Fruit fly (Drosophila melanogaster) whole organism, embryonic: Measurements from ENCODE around the gene Tsf2.
A peak's percentile ranks its signal among the peaks of the same experiment; 100 is the strongest.

Experiments
- Abd-B ChIP-seq: fragments of 200-800 bp; sonication (Bioruptor generic); optimal IDR thresholded peaks from 2 replicates; lab custom pipeline; 2018; ENCODE audit warnings: missing biosample characterization, mild to moderate bottlenecking, missing genetic modification characterization, moderate library complexity
- CG11085 ChIP-seq: fragments of 200-800 bp; sonication (Bioruptor generic); IDR thresholded peaks from 2 replicates; pipeline ENCODE4 v1.3.6; 2022; ENCODE audit warnings: missing biosample characterization, missing genetic modification characterization
- CG11696 ChIP-seq: fragments of 200-800 bp; sonication (Bioruptor generic); IDR thresholded peaks from 2 replicates; pipeline ENCODE4 v1.3.6; 2022; ENCODE audit warnings: missing biosample characterization, missing genetic modification characterization
- CG13624 ChIP-seq: fragments of 200-800 bp; sonication (Bioruptor generic); optimal IDR thresholded peaks from 2 replicates; lab custom pipeline; 2016; ENCODE audit warnings: missing biosample characterization, missing genetic modification characterization
- CG15011 ChIP-seq: fragments of 200-800 bp; sonication (Bioruptor generic); optimal IDR thresholded peaks from 3 replicates; lab custom pipeline; 2018; ENCODE audit warnings: missing biosample characterization, mild to moderate bottlenecking, missing genetic modification characterization
- CG1603 ChIP-seq: fragments of 200-800 bp; sonication (Bioruptor generic); optimal IDR thresholded peaks from 2 replicates; lab custom pipeline; 2019; ENCODE audit warnings: missing biosample characterization, mild to moderate bottlenecking, missing genetic modification characterization, moderate library complexity
- CG17328 ChIP-seq: fragments of 200-800 bp; sonication (Bioruptor generic); IDR thresholded peaks from 2 replicates; pipeline ENCODE4 v1.3.6; 2022; ENCODE audit warnings: missing biosample characterization, missing genetic modification characterization
- CG17568 ChIP-seq: fragments of 200-800 bp; sonication (Bioruptor generic); optimal IDR thresholded peaks from 2 replicates; lab custom pipeline; 2018; ENCODE audit warnings: missing biosample characterization, mild to moderate bottlenecking, missing genetic modification characterization, moderate library complexity
- CG18599 ChIP-seq: fragments of 200-800 bp; sonication (Bioruptor generic); optimal IDR thresholded peaks from 3 replicates; lab custom pipeline; 2017; ENCODE audit warnings: missing biosample characterization, missing genetic modification characterization, mild to moderate bottlenecking, moderate library complexity, missing genetic modification reagents
- CG18619 ChIP-seq: fragments of 200-800 bp; sonication (Bioruptor generic); optimal IDR thresholded peaks from 3 replicates; lab custom pipeline; 2017; ENCODE audit warnings: missing biosample characterization, mild to moderate bottlenecking, missing genetic modification characterization
- CG31441 ChIP-seq: fragments of 200-800 bp; sonication (Bioruptor generic); IDR thresholded peaks from 2 replicates; pipeline ENCODE4 v1.3.6; 2022; ENCODE audit warnings: missing biosample characterization, missing genetic modification characterization
- CG32772 ChIP-seq: fragments of 200-800 bp; sonication (Bioruptor generic); IDR thresholded peaks from 2 replicates; pipeline ENCODE4 v1.3.6; 2022; ENCODE audit warnings: missing biosample characterization, missing genetic modification characterization
- CG4404 ChIP-seq: fragments of 200-800 bp; sonication (Bioruptor generic); IDR thresholded peaks from 2 replicates; pipeline ENCODE4 v1.3.6; 2022; ENCODE audit warnings: missing biosample characterization, missing genetic modification characterization
- CG6765 ChIP-seq: fragments of 200-800 bp; sonication (Bioruptor generic); optimal IDR thresholded peaks from 3 replicates; lab custom pipeline; 2017; ENCODE audit warnings: missing biosample characterization, mild to moderate bottlenecking, missing genetic modification characterization
- CG6813 ChIP-seq: fragments of 200-800 bp; sonication (Bioruptor generic); optimal IDR thresholded peaks from 2 replicates; lab custom pipeline; 2017; ENCODE audit warnings: missing biosample characterization, missing genetic modification characterization, mild to moderate bottlenecking, moderate library complexity, missing genetic modification reagents
- CG7357 ChIP-seq: fragments of 200-800 bp; sonication (Bioruptor generic); IDR thresholded peaks from 3 replicates; pipeline ENCODE4 v1.3.6; 2022; ENCODE audit warnings: missing biosample characterization, missing genetic modification characterization
- CG7556 ChIP-seq: fragments of 200-800 bp; sonication (Bioruptor generic); optimal IDR thresholded peaks from 2 replicates; lab custom pipeline; 2017; ENCODE audit warnings: missing biosample characterization, mild to moderate bottlenecking, missing genetic modification characterization
- CG8765 ChIP-seq: fragments of 200-800 bp; sonication (Bioruptor generic); IDR thresholded peaks from 2 replicates; pipeline ENCODE4 v1.3.6; 2022; ENCODE audit warnings: missing biosample characterization, missing genetic modification characterization
- CG9437 ChIP-seq: fragments of 200-800 bp; sonication (Bioruptor generic); optimal IDR thresholded peaks from 2 replicates; lab custom pipeline; 2018; ENCODE audit warnings: missing biosample characterization, mild to moderate bottlenecking, missing genetic modification characterization
- Dp ChIP-seq: fragments of 200-800 bp; sonication (Bioruptor generic); optimal IDR thresholded peaks from 2 replicates; lab custom pipeline; 2018; ENCODE audit warnings: missing biosample characterization, mild to moderate bottlenecking, missing genetic modification characterization, moderate library complexity
- E2f1 ChIP-seq: fragments of 200-800 bp; sonication (Bioruptor generic); IDR thresholded peaks from 2 replicates; pipeline ENCODE4 v1.3.6; 2022; ENCODE audit warnings: missing biosample characterization, missing genetic modification characterization
- HHEX ChIP-seq: fragments of 200-800 bp; sonication (Bioruptor generic); optimal IDR thresholded peaks from 3 replicates; lab custom pipeline; 2017; ENCODE audit warnings: missing biosample characterization, mild to moderate bottlenecking, missing genetic modification characterization, missing genetic modification reagents
- Nf-YA ChIP-seq: fragments of 200-800 bp; sonication (Bioruptor generic); IDR thresholded peaks from 2 replicates; pipeline ENCODE4 v1.3.6; 2022; ENCODE audit warnings: missing biosample characterization, missing genetic modification characterization
- NfI ChIP-seq: fragments of 200-800 bp; sonication (Bioruptor generic); optimal IDR thresholded peaks from 3 replicates; lab custom pipeline; 2018; ENCODE audit warnings: missing biosample characterization, mild to moderate bottlenecking, missing genetic modification characterization, moderate library complexity
- Optix ChIP-seq: fragments of 200-800 bp; sonication (Bioruptor generic); IDR thresholded peaks from 3 replicates; pipeline ENCODE4 v1.3.6; 2022; ENCODE audit warnings: missing biosample characterization, missing genetic modification characterization
- Scr ChIP-seq: fragments of 200-800 bp; sonication (Bioruptor generic); IDR thresholded peaks from 2 replicates; pipeline ENCODE4 v1.3.6; 2022; ENCODE audit warnings: missing biosample characterization, missing genetic modification characterization; ENCODE audit not compliant: partially characterized antibody
- Sin3A ChIP-seq: fragments of >200 bp; optimal IDR thresholded peaks from 2 replicates; lab custom pipeline; 2018
- Sox100B ChIP-seq: fragments of 200-800 bp; sonication (Bioruptor generic); optimal IDR thresholded peaks from 3 replicates; lab custom pipeline; 2018; ENCODE audit warnings: missing biosample characterization, mild to moderate bottlenecking, missing genetic modification characterization
- Sox102F ChIP-seq: fragments of 200-800 bp; sonication (Bioruptor generic); optimal IDR thresholded peaks from 2 replicates; lab custom pipeline; 2018; ENCODE audit warnings: missing biosample characterization, mild to moderate bottlenecking, missing genetic modification characterization, moderate library complexity
- Tbp ChIP-seq: fragments of >200 bp; optimal IDR thresholded peaks from 2 replicates; lab custom pipeline; 2018; ENCODE audit warnings: missing biosample characterization, missing genetic modification characterization
- abd-A ChIP-seq: fragments of 200-800 bp; sonication (Bioruptor generic); optimal IDR thresholded peaks from 3 replicates; lab custom pipeline; 2019; ENCODE audit warnings: missing biosample characterization, mild to moderate bottlenecking, missing genetic modification characterization, moderate library complexity
- ara ChIP-seq: fragments of 200-800 bp; sonication (Bioruptor generic); IDR thresholded peaks from 2 replicates; pipeline ENCODE4 v1.3.6; 2022; ENCODE audit warnings: missing biosample characterization, missing genetic modification characterization
- bab2 ChIP-seq: fragments of 200-800 bp; sonication (Bioruptor generic); optimal IDR thresholded peaks from 2 replicates; lab custom pipeline; 2016; ENCODE audit warnings: missing biosample characterization, missing genetic modification characterization
- bbx ChIP-seq: fragments of 200-800 bp; sonication (Bioruptor generic); IDR thresholded peaks from 2 replicates; pipeline ENCODE4 v1.3.6; 2022; ENCODE audit warnings: missing biosample characterization, missing genetic modification characterization; ENCODE audit not compliant: partially characterized antibody
- bsh ChIP-seq, 2 experiments: fragments of 200-800 bp; sonication (Bioruptor generic); optimal IDR thresholded peaks; 2 replicates each; lab custom pipeline; 2017 to 2018; ENCODE audit warnings: mild to moderate bottlenecking in 2 of 2, missing biosample characterization in 2 of 2, missing genetic modification characterization in 2 of 2, moderate library complexity in 1 of 2
- cas ChIP-seq: fragments of 200-800 bp; sonication (Bioruptor generic); IDR thresholded peaks from 2 replicates; pipeline ENCODE4 v1.3.6; 2022; ENCODE audit warnings: missing biosample characterization, missing genetic modification characterization
- cato ChIP-seq: fragments of 200-800 bp; sonication (Bioruptor generic); optimal IDR thresholded peaks from 2 replicates; lab custom pipeline; 2016; ENCODE audit warnings: missing biosample characterization, missing genetic modification characterization, borderline replicate concordance
- ci ChIP-seq: fragments of 200-800 bp; sonication (Bioruptor generic); IDR thresholded peaks from 3 replicates; pipeline ENCODE4 v1.3.6; 2022; ENCODE audit warnings: missing biosample characterization, missing genetic modification characterization
- corto ChIP-seq: fragments of 200-800 bp; sonication (Bioruptor generic); optimal IDR thresholded peaks from 2 replicates; lab custom pipeline; 2016; ENCODE audit warnings: missing biosample characterization, mild to moderate bottlenecking, missing genetic modification characterization, moderate library complexity
- gsb-n ChIP-seq: fragments of 200-800 bp; sonication (Bioruptor generic); optimal IDR thresholded peaks from 3 replicates; lab custom pipeline; 2018; ENCODE audit warnings: missing biosample characterization, mild to moderate bottlenecking, missing genetic modification characterization
- ind ChIP-seq: fragments of 200-800 bp; sonication (Bioruptor generic); optimal IDR thresholded peaks from 3 replicates; lab custom pipeline; 2016; ENCODE audit warnings: missing biosample characterization, missing genetic modification characterization
- lbe ChIP-seq: fragments of 200-800 bp; sonication (Bioruptor generic); optimal IDR thresholded peaks from 2 replicates; lab custom pipeline; 2016; ENCODE audit warnings: missing biosample characterization, mild to moderate bottlenecking, missing genetic modification characterization
- nau ChIP-seq: fragments of 200-800 bp; sonication (Bioruptor generic); optimal IDR thresholded peaks from 3 replicates; lab custom pipeline; 2017; ENCODE audit warnings: missing biosample characterization, mild to moderate bottlenecking, missing genetic modification characterization, missing genetic modification reagents
- otp ChIP-seq: fragments of 200-800 bp; sonication (Bioruptor generic); IDR thresholded peaks from 3 replicates; pipeline ENCODE4, ENCODE4 v1.3.6; 2022; ENCODE audit warnings: missing biosample characterization, missing genetic modification characterization
- prd ChIP-seq, 3 experiments: fragments of >200 bp in 2 of 3; fragments of 200-800 bp in 1 of 3; sonication (Bioruptor generic) in 1 of 3; optimal IDR thresholded peaks in 2 of 3; IDR thresholded peaks in 1 of 3; 2 replicates in 2 of 3; 3 replicates in 1 of 3; pipeline versions ENCODE4 v1.3.6 to Lab custom; 2017 to 2022; ENCODE audit warnings: missing biosample characterization in 1 of 3, missing genetic modification characterization in 1 of 3
- sens-2 ChIP-seq: fragments of 200-800 bp; sonication (Bioruptor generic); IDR thresholded peaks from 2 replicates; pipeline ENCODE4 v1.3.6; 2022; ENCODE audit warnings: missing biosample characterization, missing genetic modification characterization
- tgo ChIP-seq: fragments of 200-800 bp; sonication (Bioruptor generic); IDR thresholded peaks from 3 replicates; pipeline ENCODE4 v1.3.6; 2022; ENCODE audit warnings: missing biosample characterization, missing genetic modification characterization
- unc-4 ChIP-seq: fragments of 200-800 bp; sonication (Bioruptor generic); IDR thresholded peaks from 2 replicates; pipeline ENCODE4 v1.3.6; 2022; ENCODE audit warnings: missing biosample characterization, missing genetic modification characterization; ENCODE audit not compliant: partially characterized antibody
- zen ChIP-seq: fragments of 200-800 bp; sonication (Bioruptor generic); optimal IDR thresholded peaks from 3 replicates; lab custom pipeline; 2018; ENCODE audit warnings: missing biosample characterization, mild to moderate bottlenecking, missing genetic modification characterization, moderate library complexity
- zfh1 ChIP-seq: fragments of 200-800 bp; sonication (Bioruptor generic); IDR thresholded peaks from 3 replicates; pipeline ENCODE4 v1.3.6; 2022; ENCODE audit warnings: missing biosample characterization, missing genetic modification characterization

The Tsf2 gene

dm6 chr3L:12551671-12552070 is 18.1 kb upstream of the Tsf2 start (continued):
- peak; percentile 49 for TF ChIP-seq lbe
- 0 out of 2 replicates have a peak, but pooled peaks have one; percentile 20 for TF ChIP-seq CG11696 (GFP tag; lab: Robert Waterston, UW)
- TF ChIP-seq CG31441: no peak
- peak; percentile 62; the same call in 1 of the 2 replicates for TF ChIP-seq ara (GFP tag; lab: Robert Waterston, UW)
- no peak for TF ChIP-seq nau (GFP tag; lab: Kevin White, UChicago)
- TF ChIP-seq CG15011 (GFP tag; lab: Kevin White, UChicago): no peak
- no peak for TF ChIP-seq CG11085 (GFP tag; lab: Robert Waterston, UW)
- TF ChIP-seq sens-2: no peak
- TF ChIP-seq Nf-YA (GFP tag; lab: Robert Waterston, UW): no peak
- no peak for TF ChIP-seq CG18619
- TF ChIP-seq corto (GFP tag; lab: Kevin White, UChicago): peak; percentile 58
- no peak for TF ChIP-seq E2f1 (GFP tag; lab: Robert Waterston, UW)
- no peak for TF ChIP-seq CG13624 (GFP tag; lab: Kevin White, UChicago)
- TF ChIP-seq zen (tag; lab: Kevin White, UChicago): no peak
- no peak for TF ChIP-seq abd-A (tag; lab: Kevin White, UChicago)
- TF ChIP-seq CG18599 (GFP tag; lab: Kevin White, UChicago): no peak
- TF ChIP-seq Sin3A: no peak
- no peak for TF ChIP-seq Dp (GFP tag; lab: Kevin White, UChicago)
- TF ChIP-seq Sox100B: no peak
- no peak for TF ChIP-seq gsb-n (tag; lab: Kevin White, UChicago)
- no peak for TF ChIP-seq CG6813 (GFP tag; lab: Kevin White, UChicago)
- peak; percentile 42; the same call in 1 of the 2 replicates for TF ChIP-seq CG32772
- TF ChIP-seq CG9437 (GFP tag; lab: Kevin White, UChicago): no peak
- TF ChIP-seq zfh1 (GFP tag; lab: Robert Waterston, UW): peak; percentile 56; the same call in 2 of the 3 replicates
- TF ChIP-seq Sox102F (GFP tag; lab: Kevin White, UChicago): peak; percentile 13
- peak; percentile 45; the same call in 1 of the 2 replicates for TF ChIP-seq CG8765 (GFP tag; lab: Robert Waterston, UW)
- no peak for TF ChIP-seq CG7556
- no peak for TF ChIP-seq CG7357 (GFP tag; lab: Robert Waterston, UW)
- TF ChIP-seq otp (GFP tag; lab: Robert Waterston, UW): 0 out of 3 replicates have a peak, but pooled peaks have one; percentile 53
- TF ChIP-seq cato (GFP tag; lab: Kevin White, UChicago): no peak
- TF ChIP-seq bsh (GFP tag; optimal IDR thresholded peaks at IDR 0.05; lab: Kevin White, UChicago): peak; percentile 7 to 24
- no peak for TF ChIP-seq Scr (GFP tag; lab: Robert Waterston, UW)
- TF ChIP-seq bbx: no peak
- no peak for TF ChIP-seq NfI
- TF ChIP-seq CG6765 (GFP tag; lab: Kevin White, UChicago): no peak
- TF ChIP-seq ci: peak; percentile 67; the same call in 1 of the 3 replicates
- TF ChIP-seq prd (optimal IDR thresholded peaks at IDR 0.05; lab: Kevin White, UChicago): no peak
- TF ChIP-seq prd (GFP tag; IDR thresholded peaks at IDR 0.05; lab: Robert Waterston, UW): peak; percentile 71
- TF ChIP-seq ind (GFP tag; lab: Kevin White, UChicago): no peak
- no peak for TF ChIP-seq HHEX (GFP tag; lab: Kevin White, UChicago)
- peak; percentile 10 for TF ChIP-seq CG1603 (tag; lab: Kevin White, UChicago)
- no peak for TF ChIP-seq unc-4 (GFP tag; lab: Robert Waterston, UW)
- peak; percentile 38; the same call in 1 of the 3 replicates for TF ChIP-seq tgo
- TF ChIP-seq CG17568 (GFP tag; lab: Kevin White, UChicago): no peak
- no peak for TF ChIP-seq Abd-B (GFP tag; lab: Kevin White, UChicago)
- TF ChIP-seq Optix (GFP tag; lab: Robert Waterston, UW): peak; percentile 36; the same call in 1 of the 3 replicates
- TF ChIP-seq CG17328 (GFP tag; lab: Robert Waterston, UW): peak; percentile 50; the same call in 1 of the 2 replicates
- no peak for TF ChIP-seq bab2 (GFP tag; lab: Kevin White, UChicago)
- TF ChIP-seq cas (GFP tag; lab: Robert Waterston, UW): no peak
- 0 out of 2 replicates have a peak, but pooled peaks have one; percentile 36 for TF ChIP-seq CG4404 (GFP tag; lab: Robert Waterston, UW)
- TF ChIP-seq Tbp (GFP tag; lab: Kevin White, UChicago): no peak
